Fruit fly (Drosophila melanogaster) whole organism, embryonic: Measurements from ENCODE around the gene CG9518.

Source experiments
- Awh ChIP-seq: fragments of 200-800 bp; sonication (Bioruptor generic); IDR thresholded peaks from 2 replicates; pipeline ENCODE4, ENCODE4 v1.3.6; 2022; ENCODE audit warnings: missing biosample characterization, missing genetic modification characterization
- Blimp-1 ChIP-seq: fragments of 200-800 bp; sonication (Bioruptor generic); optimal IDR thresholded peaks from 3 replicates; lab custom pipeline; 2018; ENCODE audit warnings: missing biosample characterization, missing genetic modification characterization, mild to moderate bottlenecking, moderate library complexity, missing genetic modification reagents
- CG10209 ChIP-seq: fragments of 200-800 bp; sonication (Bioruptor generic); optimal IDR thresholded peaks from 3 replicates; lab custom pipeline; 2017; ENCODE audit warnings: missing biosample characterization, mild to moderate bottlenecking, missing genetic modification characterization, missing genetic modification reagents
- CG10543 ChIP-seq: fragments of 200-800 bp; sonication (Bioruptor generic); optimal IDR thresholded peaks from 3 replicates; lab custom pipeline; 2017; ENCODE audit warnings: missing biosample characterization, mild to moderate bottlenecking, missing genetic modification characterization, moderate library complexity
- CG10565 ChIP-seq: fragments of 200-800 bp; sonication (Bioruptor generic); optimal IDR thresholded peaks from 3 replicates; lab custom pipeline; 2016; ENCODE audit warnings: missing biosample characterization, mild to moderate bottlenecking, missing genetic modification characterization
- CG11085 ChIP-seq: fragments of 200-800 bp; sonication (Bioruptor generic); IDR thresholded peaks from 2 replicates; pipeline ENCODE4 v1.3.6; 2022; ENCODE audit warnings: missing biosample characterization, missing genetic modification characterization
- CG12299 ChIP-seq: fragments of 200-800 bp; sonication (Bioruptor generic); optimal IDR thresholded peaks from 2 replicates; lab custom pipeline; 2018; ENCODE audit warnings: missing biosample characterization, mild to moderate bottlenecking, missing genetic modification characterization
- CG12391 ChIP-seq: fragments of 200-800 bp; sonication (Bioruptor generic); optimal IDR thresholded peaks from 3 replicates; lab custom pipeline; 2018; ENCODE audit warnings: missing biosample characterization, mild to moderate bottlenecking, missing genetic modification characterization, moderate library complexity
- CG12942 ChIP-seq: fragments of 200-800 bp; sonication (Bioruptor generic); optimal IDR thresholded peaks from 3 replicates; lab custom pipeline; 2016; ENCODE audit warnings: missing biosample characterization, missing genetic modification characterization
- CG14014 ChIP-seq: fragments of 200-800 bp; sonication (Bioruptor generic); IDR thresholded peaks from 2 replicates; pipeline ENCODE4 v1.3.6; 2022; ENCODE audit warnings: missing biosample characterization, missing genetic modification characterization
- CG14710 ChIP-seq: fragments of 200-800 bp; sonication (Bioruptor generic); optimal IDR thresholded peaks from 3 replicates; lab custom pipeline; 2019; ENCODE audit warnings: missing biosample characterization, mild to moderate bottlenecking, missing genetic modification characterization, moderate library complexity
- CG17328 ChIP-seq: fragments of 200-800 bp; sonication (Bioruptor generic); IDR thresholded peaks from 2 replicates; pipeline ENCODE4 v1.3.6; 2022; ENCODE audit warnings: missing biosample characterization, missing genetic modification characterization
- CG2120 ChIP-seq: fragments of 200-800 bp; sonication (Bioruptor generic); optimal IDR thresholded peaks from 3 replicates; lab custom pipeline; 2016; ENCODE audit warnings: missing biosample characterization, missing genetic modification characterization
- CG2678 ChIP-seq: fragments of 200-800 bp; sonication (Bioruptor generic); optimal IDR thresholded peaks from 3 replicates; lab custom pipeline; 2019; ENCODE audit warnings: missing biosample characterization, mild to moderate bottlenecking, missing genetic modification characterization, moderate library complexity
- CG31365 ChIP-seq: fragments of 200-800 bp; sonication (Bioruptor generic); optimal IDR thresholded peaks from 2 replicates; lab custom pipeline; 2018; ENCODE audit warnings: missing biosample characterization, mild to moderate bottlenecking, missing genetic modification characterization
- CG3281 ChIP-seq: fragments of 200-800 bp; sonication (Bioruptor generic); optimal IDR thresholded peaks from 3 replicates; lab custom pipeline; 2017; ENCODE audit warnings: missing biosample characterization, mild to moderate bottlenecking, missing genetic modification characterization
- CG6654 ChIP-seq: fragments of 200-800 bp; sonication (Bioruptor generic); optimal IDR thresholded peaks from 2 replicates; lab custom pipeline; 2017; ENCODE audit warnings: missing biosample characterization, mild to moderate bottlenecking, missing genetic modification characterization
- CG7372 ChIP-seq: fragments of 200-800 bp; sonication (Bioruptor generic); IDR thresholded peaks from 2 replicates; pipeline ENCODE4 v1.3.6; 2022; ENCODE audit warnings: missing biosample characterization, missing genetic modification characterization
- CG8290 ChIP-seq, 3 experiments: fragments of 200-800 bp; sonication (Bioruptor generic); optimal IDR thresholded peaks; 2 replicates each; lab custom pipeline; 2016 to 2019; ENCODE audit warnings: missing biosample characterization in 3 of 3, missing genetic modification characterization in 3 of 3, mild to moderate bottlenecking in 2 of 3, moderate library complexity in 1 of 3
- CG8478 ChIP-seq: fragments of >200 bp; optimal IDR thresholded peaks from 2 replicates; lab custom pipeline; 2018
- CG9609 ChIP-seq: fragments of 200-800 bp; sonication (Bioruptor generic); optimal IDR thresholded peaks from 3 replicates; lab custom pipeline; 2016; ENCODE audit warnings: missing biosample characterization, missing genetic modification characterization
- HmgD ChIP-seq: fragments of 200-800 bp; sonication (Bioruptor generic); optimal IDR thresholded peaks from 3 replicates; lab custom pipeline; 2016; ENCODE audit warnings: missing biosample characterization, missing genetic modification characterization
- Jarid2 ChIP-seq: fragments of 200-800 bp; sonication (Bioruptor generic); optimal IDR thresholded peaks from 3 replicates; lab custom pipeline; 2017; ENCODE audit warnings: mild to moderate bottlenecking, missing biosample characterization, missing genetic modification reagents, missing genetic modification characterization
- Med ChIP-seq: fragments of 200-800 bp; sonication (Bioruptor generic); peaks from one replicate; lab custom pipeline; 2016; ENCODE audit warnings: missing biosample characterization, missing genetic modification characterization, mild to moderate bottlenecking, inconsistent platforms, moderate library complexity
- Neu2 ChIP-seq: fragments of 200-800 bp; sonication (Bioruptor generic); optimal IDR thresholded peaks from 3 replicates; lab custom pipeline; 2016; ENCODE audit warnings: missing biosample characterization, missing genetic modification characterization, borderline replicate concordance
- Rfx ChIP-seq: fragments of 200-800 bp; sonication (Bioruptor generic); IDR thresholded peaks from 2 replicates; pipeline ENCODE4 v1.3.6; 2022; ENCODE audit warnings: missing biosample characterization, missing genetic modification characterization
- Six4 ChIP-seq: fragments of 200-800 bp; sonication (Bioruptor generic); optimal IDR thresholded peaks from 2 replicates; lab custom pipeline; 2016; ENCODE audit warnings: missing biosample characterization, missing genetic modification characterization
- Sox102F ChIP-seq: fragments of 200-800 bp; sonication (Bioruptor generic); optimal IDR thresholded peaks from 2 replicates; lab custom pipeline; 2018; ENCODE audit warnings: missing biosample characterization, mild to moderate bottlenecking, missing genetic modification characterization, moderate library complexity
- al ChIP-seq: fragments of 200-800 bp; sonication (Bioruptor generic); IDR thresholded peaks from 2 replicates; pipeline ENCODE4 v1.3.6; 2022; ENCODE audit warnings: missing biosample characterization, missing genetic modification characterization
- bsh ChIP-seq, 2 experiments: fragments of 200-800 bp; sonication (Bioruptor generic); optimal IDR thresholded peaks; 2 replicates each; lab custom pipeline; 2017 to 2018; ENCODE audit warnings: mild to moderate bottlenecking in 2 of 2, missing biosample characterization in 2 of 2, missing genetic modification characterization in 2 of 2, moderate library complexity in 1 of 2
- btn ChIP-seq: fragments of 200-800 bp; sonication (Bioruptor generic); optimal IDR thresholded peaks from 2 replicates; lab custom pipeline; 2016; ENCODE audit warnings: missing biosample characterization, missing genetic modification characterization
- crp ChIP-seq, 2 experiments: fragments of 200-800 bp; sonication (Bioruptor generic); optimal IDR thresholded peaks; 2 replicates in 1 of 2; 3 replicates in 1 of 2; lab custom pipeline; 2017; ENCODE audit warnings: missing biosample characterization in 2 of 2, missing genetic modification characterization in 2 of 2, mild to moderate bottlenecking in 1 of 2, moderate library complexity in 1 of 2
- emc ChIP-seq: fragments of 200-800 bp; sonication (Bioruptor generic); optimal IDR thresholded peaks from 2 replicates; lab custom pipeline; 2016; ENCODE audit warnings: missing biosample characterization, missing genetic modification characterization
- ewg ChIP-seq: fragments of 200-800 bp; sonication (Bioruptor generic); optimal IDR thresholded peaks from 3 replicates; lab custom pipeline; 2017; ENCODE audit warnings: mild to moderate bottlenecking, missing biosample characterization, missing genetic modification reagents, missing genetic modification characterization
- gcm ChIP-seq: fragments of 200-800 bp; sonication (Bioruptor generic); optimal IDR thresholded peaks from 2 replicates; lab custom pipeline; 2019; ENCODE audit warnings: missing biosample characterization, mild to moderate bottlenecking, missing genetic modification characterization, moderate library complexity
- grau ChIP-seq: fragments of 200-800 bp; optimal IDR thresholded peaks from 3 replicates; lab custom pipeline; 2019; ENCODE audit warnings: missing biosample characterization, mild to moderate bottlenecking, missing genetic modification characterization, moderate library complexity
- h ChIP-seq: fragments of >200 bp; optimal IDR thresholded peaks from 2 replicates; lab custom pipeline; 2017
- hkb ChIP-seq, 2 experiments: fragments of 200-800 bp in 1 of 2; fragments of >200 bp in 1 of 2; sonication (Bioruptor generic) in 1 of 2; IDR thresholded peaks in 1 of 2; optimal IDR thresholded peaks in 1 of 2; 2 replicates each; pipeline versions ENCODE4 v1.3.6 to Lab custom; 2017 to 2022; ENCODE audit warnings: missing biosample characterization in 1 of 2, missing genetic modification characterization in 1 of 2
- knrl ChIP-seq: fragments of 200-800 bp; sonication (Bioruptor generic); IDR thresholded peaks from 3 replicates; pipeline ENCODE4 v1.3.6; 2022; ENCODE audit warnings: missing biosample characterization, missing genetic modification characterization; ENCODE audit not compliant: partially characterized antibody
- nerfin-2 ChIP-seq: fragments of 200-800 bp; sonication (Bioruptor generic); IDR thresholded peaks from 2 replicates; pipeline ENCODE4 v1.3.6; 2022; ENCODE audit warnings: missing biosample characterization, missing genetic modification characterization; ENCODE audit not compliant: partially characterized antibody
- odd ChIP-seq: fragments of 200-800 bp; sonication (Bioruptor generic); optimal IDR thresholded peaks from 2 replicates; lab custom pipeline; 2017; ENCODE audit warnings: missing biosample characterization, mild to moderate bottlenecking, missing genetic modification characterization
- otp ChIP-seq: fragments of 200-800 bp; sonication (Bioruptor generic); IDR thresholded peaks from 3 replicates; pipeline ENCODE4, ENCODE4 v1.3.6; 2022; ENCODE audit warnings: missing biosample characterization, missing genetic modification characterization
- pb ChIP-seq: fragments of 200-800 bp; sonication (Bioruptor generic); optimal IDR thresholded peaks from 3 replicates; lab custom pipeline; 2016; ENCODE audit warnings: missing biosample characterization, missing genetic modification characterization
- row ChIP-seq: fragments of 200-800 bp; sonication (Bioruptor generic); IDR thresholded peaks from 3 replicates; pipeline ENCODE4 v1.3.6; 2022; ENCODE audit warnings: missing biosample characterization, missing genetic modification characterization
- sisA ChIP-seq: fragments of 200-800 bp; sonication (Bioruptor generic); IDR thresholded peaks from 2 replicates; pipeline ENCODE4 v1.3.6; 2022; ENCODE audit warnings: missing biosample characterization, missing genetic modification characterization
- tap ChIP-seq: fragments of 200-800 bp; optimal IDR thresholded peaks from 3 replicates; lab custom pipeline; 2019; ENCODE audit warnings: missing biosample characterization, mild to moderate bottlenecking, missing genetic modification characterization, moderate library complexity
- trem ChIP-seq: fragments of 200-800 bp; optimal IDR thresholded peaks from 3 replicates; lab custom pipeline; 2019; ENCODE audit warnings: missing biosample characterization, mild to moderate bottlenecking, missing genetic modification characterization, moderate library complexity
- unc-4 ChIP-seq: fragments of 200-800 bp; sonication (Bioruptor generic); IDR thresholded peaks from 2 replicates; pipeline ENCODE4 v1.3.6; 2022; ENCODE audit warnings: missing biosample characterization, missing genetic modification characterization; ENCODE audit not compliant: partially characterized antibody
- zen ChIP-seq: fragments of 200-800 bp; sonication (Bioruptor generic); optimal IDR thresholded peaks from 3 replicates; lab custom pipeline; 2018; ENCODE audit warnings: missing biosample characterization, mild to moderate bottlenecking, missing genetic modification characterization, moderate library complexity

Gene CG9518

dm6 chrX:14909051-14909450, 38.1 kb upstream of the CG9518 start:
- TF ChIP-seq h (lab: Kevin White, UChicago), result no peak
- no peak for TF ChIP-seq Awh
- TF ChIP-seq gcm, result no peak
- TF ChIP-seq pb (GFP tag; lab: Kevin White, UChicago), result no peak
- no peak for TF ChIP-seq CG3281 (GFP tag; lab: Kevin White, UChicago)
- TF ChIP-seq CG9609, result no peak
- no peak for TF ChIP-seq al
- no peak for TF ChIP-seq trem
- no peak for TF ChIP-seq sisA (GFP tag; lab: Robert Waterston, UW)
- peak; percentile 18 for TF ChIP-seq CG2678 (tag; lab: Kevin White, UChicago)
- no peak for TF ChIP-seq knrl (GFP tag; lab: Robert Waterston, UW)
- no peak for TF ChIP-seq Jarid2 (GFP tag; lab: Kevin White, UChicago)
- TF ChIP-seq Six4, result no peak
- peak; percentile 4 for TF ChIP-seq CG10543 (GFP tag; lab: Kevin White, UChicago)
- TF ChIP-seq HmgD, result no peak
- TF ChIP-seq Blimp-1, result no peak
- TF ChIP-seq CG10209 (GFP tag; lab: Kevin White, UChicago), result no peak
- TF ChIP-seq unc-4 (GFP tag; lab: Robert Waterston, UW), result no peak
- TF ChIP-seq Sox102F (GFP tag; lab: Kevin White, UChicago), result no peak
- TF ChIP-seq ewg (GFP tag; lab: Kevin White, UChicago), result no peak
- no peak for TF ChIP-seq Neu2 (GFP tag; lab: Kevin White, UChicago)
- no peak for TF ChIP-seq emc
- no peak for TF ChIP-seq CG8290 (GFP tag; optimal IDR thresholded peaks at IDR 0.05; lab: Kevin White, UChicago)
- TF ChIP-seq CG8290 (tag; optimal IDR thresholded peaks at IDR 0.05; lab: Kevin White, UChicago), result peak in 1 of 2 experiments; percentile 8
- no peak for TF ChIP-seq CG31365 (tag; lab: Kevin White, UChicago)
- TF ChIP-seq zen, result no peak
- TF ChIP-seq CG6654 (GFP tag; lab: Kevin White, UChicago), result no peak
- 0 out of 2 replicates have a peak, but pooled peaks have one; percentile 13 for TF ChIP-seq Rfx
- TF ChIP-seq CG8478 (lab: Kevin White, UChicago), result no peak
- peak; percentile 40; the same call in 2 of the 3 replicates for TF ChIP-seq row
- TF ChIP-seq Med (GFP tag; lab: Kevin White, UChicago), result peak; percentile 48
- no peak for TF ChIP-seq CG14014 (GFP tag; lab: Robert Waterston, UW)
- TF ChIP-seq CG2120 (GFP tag; lab: Kevin White, UChicago), result peak; percentile 9
- no peak for TF ChIP-seq tap
- TF ChIP-seq grau (tag; lab: Kevin White, UChicago), result peak; percentile 76
- TF ChIP-seq bsh (GFP tag; optimal IDR thresholded peaks at IDR 0.05; lab: Kevin White, UChicago), result no peak
- no peak for TF ChIP-seq hkb (optimal IDR thresholded peaks at IDR 0.05; lab: Kevin White, UChicago)
- TF ChIP-seq hkb (GFP tag; IDR thresholded peaks at IDR 0.05; lab: Robert Waterston, UW), result no peak
- no peak for TF ChIP-seq otp
- no peak for TF ChIP-seq nerfin-2 (GFP tag; lab: Robert Waterston, UW)
- TF ChIP-seq CG10565 (GFP tag; lab: Kevin White, UChicago), result no peak
- no peak for TF ChIP-seq odd (GFP tag; lab: Kevin White, UChicago)
- no peak for TF ChIP-seq crp (GFP tag; optimal IDR thresholded peaks at IDR 0.05; lab: Kevin White, UChicago)
- no peak for TF ChIP-seq CG12942 (GFP tag; lab: Kevin White, UChicago)
- no peak for TF ChIP-seq CG17328 (GFP tag; lab: Robert Waterston, UW)
- no peak for TF ChIP-seq CG7372 (GFP tag; lab: Robert Waterston, UW)
- TF ChIP-seq CG14710 (tag; lab: Kevin White, UChicago), result no peak
- TF ChIP-seq CG12391 (tag; lab: Kevin White, UChicago), result no peak
- TF ChIP-seq CG11085 (GFP tag; lab: Robert Waterston, UW), result no peak
- no peak for TF ChIP-seq CG12299 (tag; lab: Kevin White, UChicago)
- no peak for TF ChIP-seq btn (GFP tag; lab: Kevin White, UChicago)
